Worm (Caenorhabditis elegans) whole organism, young adult: ENCODE measurements around the gene tif-1A.
"Not testable (repeated sequence)": the region's sequence is repeated elsewhere in the genome, so short reads cannot be mapped to it uniquely, and the experiment has no call there.

ENCODE experiments used
- B0336.3 ChIP-seq: fragments of 200-800 bp; sonication (Bioruptor generic); IDR thresholded peaks from 2 replicates; pipeline ENCODE4 v1.3.6; 2022; ENCODE audit warnings: missing genetic modification characterization, missing compliant biosample characterization
- D2030.7 ChIP-seq: fragments of 200-800 bp; sonication (Bioruptor generic); IDR thresholded peaks from 2 replicates; pipeline ENCODE4 v1.3.6; 2022; ENCODE audit warnings: missing genetic modification reagents, missing genetic modification characterization, missing compliant biosample characterization
- F37B4.10 ChIP-seq: fragments of 200-800 bp; sonication (Bioruptor generic); IDR thresholded peaks from 2 replicates; pipeline ENCODE4 v1.3.6; 2022; ENCODE audit warnings: missing genetic modification characterization, missing compliant biosample characterization
- F52B5.7 ChIP-seq: sonication (generic microtip); optimal IDR thresholded peaks from 2 replicates; lab custom pipeline; 2016; ENCODE audit warnings: mild to moderate bottlenecking, missing genetic modification characterization, missing compliant biosample characterization
- F55B11.4 ChIP-seq: sonication (generic microtip); optimal IDR thresholded peaks from 2 replicates; lab custom pipeline; 2016; ENCODE audit warnings: missing compliant biosample characterization, missing genetic modification characterization, borderline replicate concordance; ENCODE audit not compliant: insufficient read depth
- K12H6.12 ChIP-seq: fragments of 200-800 bp; sonication (Bioruptor generic); optimal IDR thresholded peaks from 2 replicates; lab custom pipeline; 2018; ENCODE audit warnings: mild to moderate bottlenecking, missing genetic modification characterization, missing compliant biosample characterization
- ZK185.1 ChIP-seq: sonication (generic microtip); optimal IDR thresholded peaks from 2 replicates; lab custom pipeline; 2016; ENCODE audit warnings: mild to moderate bottlenecking, missing genetic modification characterization, missing compliant biosample characterization; ENCODE audit not compliant: poor library complexity, severe bottlenecking
- aptf-3 ChIP-seq: fragments of 200-800 bp; sonication (Bioruptor generic); IDR thresholded peaks from 2 replicates; pipeline ENCODE4 v1.3.6; 2022; ENCODE audit warnings: missing genetic modification characterization, missing compliant biosample characterization
- attf-3 ChIP-seq: fragments of 200-800 bp; sonication (Bioruptor generic); conservative IDR thresholded peaks from 2 replicates; pipeline ENCODE4 v1.3.6; 2022; ENCODE audit warnings: missing genetic modification reagents, missing genetic modification characterization, missing compliant biosample characterization
- attf-5 ChIP-seq: fragments of 200-800 bp; sonication (Bioruptor generic); optimal IDR thresholded peaks from 2 replicates; lab custom pipeline; 2018; ENCODE audit warnings: mild to moderate bottlenecking, missing genetic modification characterization, missing compliant biosample characterization
- bed-2 ChIP-seq: fragments of 200-800 bp; sonication (Bioruptor generic); IDR thresholded peaks from 2 replicates; pipeline ENCODE4 v1.3.6; 2022; ENCODE audit warnings: missing genetic modification reagents, missing genetic modification characterization, missing compliant biosample characterization
- cebp-1 ChIP-seq, 2 experiments: fragments of 200-800 bp in 1 of 2; sonication (Bioruptor generic) in 1 of 2; sonication (generic microtip) in 1 of 2; IDR thresholded peaks in 1 of 2; optimal IDR thresholded peaks in 1 of 2; 2 replicates each; pipeline versions ENCODE4 v1.3.6 to Lab custom; 2017 to 2022; ENCODE audit warnings: missing compliant biosample characterization in 2 of 2, missing genetic modification characterization in 2 of 2, mild to moderate bottlenecking in 1 of 2, missing genetic modification reagents in 1 of 2, moderate library complexity in 1 of 2
- ceh-27 ChIP-seq: fragments of 200-800 bp; sonication (Bioruptor generic); optimal IDR thresholded peaks from 2 replicates; lab custom pipeline; 2018; ENCODE audit warnings: mild to moderate bottlenecking, missing genetic modification characterization, moderate library complexity, missing compliant biosample characterization
- ceh-58 ChIP-seq: fragments of 200-800 bp; sonication (Bioruptor generic); IDR thresholded peaks from 2 replicates; pipeline ENCODE4 v1.3.6; 2022; ENCODE audit warnings: missing genetic modification characterization, missing compliant biosample characterization
- ceh-79 ChIP-seq: sonication (generic microtip); optimal IDR thresholded peaks from 2 replicates; lab custom pipeline; 2017; ENCODE audit warnings: mild to moderate bottlenecking, missing genetic modification characterization, missing compliant biosample characterization
- chd-7 ChIP-seq: sonication (generic microtip); optimal IDR thresholded peaks from 2 replicates; lab custom pipeline; 2016; ENCODE audit warnings: mild to moderate bottlenecking, missing genetic modification characterization, moderate library complexity, missing compliant biosample characterization
- dpff-1 ChIP-seq: sonication (generic microtip); optimal IDR thresholded peaks from 2 replicates; lab custom pipeline; 2017; ENCODE audit warnings: mild to moderate bottlenecking, missing genetic modification characterization, missing compliant biosample characterization
- egl-44 ChIP-seq: fragments of 200-800 bp; sonication (Bioruptor generic); IDR thresholded peaks from 2 replicates; pipeline ENCODE4 v1.3.6; 2022; ENCODE audit warnings: missing genetic modification reagents, missing genetic modification characterization, missing compliant biosample characterization
- ets-4 ChIP-seq: fragments of 200-800 bp; sonication (Bioruptor generic); optimal IDR thresholded peaks from 2 replicates; lab custom pipeline; 2018; ENCODE audit warnings: mild to moderate bottlenecking, missing genetic modification characterization, missing compliant biosample characterization
- lin-40 ChIP-seq: sonication (generic microtip); optimal IDR thresholded peaks from 2 replicates; lab custom pipeline; 2016; ENCODE audit warnings: missing genetic modification characterization, mild to moderate bottlenecking, missing compliant biosample characterization, missing genotype, missing genetic modification reagents
- lsl-1 ChIP-seq: fragments of 200-800 bp; sonication (Bioruptor generic); optimal IDR thresholded peaks from 2 replicates; lab custom pipeline; 2018; ENCODE audit warnings: mild to moderate bottlenecking, missing genetic modification characterization, moderate library complexity, missing compliant biosample characterization
- lsy-27 ChIP-seq: sonication (generic microtip); optimal IDR thresholded peaks from 2 replicates; lab custom pipeline; 2017; ENCODE audit warnings: missing genetic modification characterization, mild to moderate bottlenecking, missing compliant biosample characterization, antibody characterized with exemption, missing genotype, borderline replicate concordance; ENCODE audit not compliant: insufficient read depth
- madf-6 ChIP-seq: fragments of 200-800 bp; sonication (Bioruptor generic); IDR thresholded peaks from 2 replicates; pipeline ENCODE4 v1.3.6; 2022; ENCODE audit warnings: missing genetic modification reagents, missing genetic modification characterization, missing compliant biosample characterization
- mcd-1 ChIP-seq: fragments of 200-800 bp; sonication (Bioruptor generic); IDR thresholded peaks from 2 replicates; pipeline ENCODE4 v1.3.6; 2022; ENCODE audit warnings: missing genetic modification reagents, missing genetic modification characterization, missing compliant biosample characterization
- mes-4 ChIP-seq: sonication (generic microtip); optimal IDR thresholded peaks from 2 replicates; lab custom pipeline; 2016; ENCODE audit warnings: missing genotype, missing genetic modification characterization, missing compliant biosample characterization
- nhr-179 ChIP-seq: sonication (generic microtip); optimal IDR thresholded peaks from 2 replicates; lab custom pipeline; 2016; ENCODE audit warnings: mild to moderate bottlenecking, missing genetic modification characterization, missing compliant biosample characterization
- rcor-1 ChIP-seq: fragments of 200-800 bp; sonication (Bioruptor generic); IDR thresholded peaks from 2 replicates; pipeline ENCODE4 v1.3.6; 2022; ENCODE audit warnings: missing genetic modification reagents, missing genetic modification characterization, missing compliant biosample characterization
- rec-8 ChIP-seq, 2 experiments: sonication (generic microtip); optimal IDR thresholded peaks; 2 replicates each; lab custom pipeline; 2016; ENCODE audit warnings: mild to moderate bottlenecking in 2 of 2, missing genetic modification characterization in 2 of 2, missing genetic modification reagents in 2 of 2, missing genotype in 2 of 2, missing biosample characterization in 1 of 2, missing compliant biosample characterization in 1 of 2, moderate library complexity in 1 of 2
- rpc-1 ChIP-seq, 2 experiments: fragments of 150-350 bp in 1 of 2; sonication (generic microtip) in 1 of 2; optimal IDR thresholded peaks; 2 replicates each; lab custom pipeline; 2014 to 2018; ENCODE audit warnings: missing biosample characterization in 1 of 2, missing genetic modification characterization in 1 of 2, missing genetic modification reagents in 1 of 2, missing genotype in 1 of 2
- snpc-1.1 ChIP-seq: sonication (generic microtip); optimal IDR thresholded peaks from 2 replicates; lab custom pipeline; 2017; ENCODE audit warnings: missing genetic modification characterization, mild to moderate bottlenecking, missing compliant biosample characterization, antibody characterized with exemption, moderate library complexity, missing genotype, missing genetic modification reagents; ENCODE audit not compliant: insufficient read depth
- snpc-4 ChIP-seq, 5 experiments: fragments of 150-350 bp in 1 of 5; sonication (generic microtip) in 4 of 5; optimal IDR thresholded peaks; 2 replicates each; lab custom pipeline; 2014 to 2018; ENCODE audit warnings: missing genetic modification characterization in 5 of 5, missing biosample characterization in 3 of 5, antibody characterized with exemption in 2 of 5, mild to moderate bottlenecking in 2 of 5, missing compliant biosample characterization in 2 of 5, missing genotype in 2 of 5, moderate library complexity in 2 of 5, missing genetic modification reagents in 1 of 5
- somi-1 ChIP-seq: fragments of 200-800 bp; sonication (Bioruptor generic); optimal IDR thresholded peaks from 2 replicates; lab custom pipeline; 2018; ENCODE audit warnings: mild to moderate bottlenecking, missing genetic modification characterization, missing compliant biosample characterization
- zim-3 ChIP-seq: sonication (generic microtip); optimal IDR thresholded peaks from 2 replicates; lab custom pipeline; 2017; ENCODE audit warnings: mild to moderate bottlenecking, missing genetic modification characterization, moderate library complexity, missing compliant biosample characterization
- ztf-25 ChIP-seq: fragments of 200-800 bp; sonication (Bioruptor generic); IDR thresholded peaks from 2 replicates; pipeline ENCODE4 v1.3.6; 2022; ENCODE audit warnings: missing genetic modification reagents, missing genetic modification characterization, missing compliant biosample characterization

Gene tif-1A

DNA sequence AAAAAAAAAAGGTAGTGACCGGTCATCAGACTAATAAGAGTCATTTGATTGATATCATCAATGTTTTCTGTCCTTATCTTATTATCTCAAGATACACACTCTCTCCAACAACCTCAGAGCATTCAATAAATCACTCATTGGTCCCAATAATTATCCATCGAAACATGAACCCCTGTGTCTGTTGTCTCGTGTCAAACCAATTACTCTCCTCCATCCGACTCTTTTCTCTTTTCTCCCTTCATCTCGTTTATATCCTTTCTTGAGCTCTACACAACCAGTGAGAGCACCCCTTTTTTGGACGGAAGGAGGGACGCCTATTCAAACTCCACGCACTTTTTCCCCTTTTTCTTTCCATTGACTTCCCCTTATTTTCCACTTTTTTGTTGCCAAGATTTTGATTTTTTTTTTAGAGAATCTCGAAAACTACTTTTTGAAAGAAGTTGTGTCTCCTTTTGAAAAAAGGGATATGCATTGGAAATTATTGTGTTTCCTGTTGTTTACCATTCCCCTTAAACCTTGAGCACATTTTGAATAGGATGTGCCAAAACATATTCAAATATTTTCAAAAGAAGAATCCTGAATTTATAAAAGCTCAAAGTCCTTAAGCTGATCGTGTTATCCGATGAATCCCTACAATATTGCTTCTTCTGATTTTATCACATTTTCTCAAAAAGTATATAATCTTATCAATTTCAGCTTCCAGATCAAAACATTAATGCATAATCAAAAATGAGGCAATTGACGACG, 1.7 kb upstream of the tif-1A start, which contains the start of gene pxd-1:
Gene pxd-1, plus strand, starts transcription at position 697 of the 747 bp plus-strand sequence.
- no peak for TF ChIP-seq cebp-1 (GFP tag; IDR thresholded peaks at IDR 0.05; lab: Robert Waterston, UW)
- peak; percentile 6 for TF ChIP-seq cebp-1 (tag; optimal IDR thresholded peaks at IDR 0.05; lab: Kevin White, UChicago)
- peak; percentile 13 for TF ChIP-seq somi-1 (GFP tag; lab: Kevin White, UChicago)
- TF ChIP-seq F52B5.7 (tag; lab: Kevin White, UChicago), result no peak
- TF ChIP-seq attf-5 (GFP tag; lab: Kevin White, UChicago), result peak; percentile 8

DNA sequence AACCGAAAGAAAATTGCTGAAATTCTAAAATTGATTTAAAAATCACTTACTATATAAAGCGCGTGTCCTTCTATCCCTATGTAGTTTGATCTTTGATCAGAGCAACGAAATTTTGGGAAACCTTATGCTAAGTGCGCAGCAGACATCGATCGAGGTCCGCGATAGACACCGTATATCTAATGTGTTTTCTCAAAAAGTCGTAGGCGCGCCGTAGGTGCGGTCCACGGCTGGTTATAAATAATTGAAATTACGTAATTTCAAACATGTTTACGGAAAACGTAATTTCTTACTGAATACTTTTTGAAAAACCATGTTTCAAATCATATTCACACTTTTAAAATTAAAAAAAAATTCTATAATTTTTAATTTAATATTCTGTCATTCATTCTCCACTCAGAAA, 2.5 kb downstream of the tif-1A start:
- not testable (repeated sequence) for TF ChIP-seq snpc-4 (GFP tag; optimal IDR thresholded peaks at IDR 0.05; lab: Kevin White, UChicago)
- peak in 3 of 4 experiments; percentile 16 to 78 (median 66) for TF ChIP-seq snpc-4 (tag; optimal IDR thresholded peaks at IDR 0.05; lab: Kevin White, UChicago)
- TF ChIP-seq snpc-1.1, result peak; percentile 9

DNA sequence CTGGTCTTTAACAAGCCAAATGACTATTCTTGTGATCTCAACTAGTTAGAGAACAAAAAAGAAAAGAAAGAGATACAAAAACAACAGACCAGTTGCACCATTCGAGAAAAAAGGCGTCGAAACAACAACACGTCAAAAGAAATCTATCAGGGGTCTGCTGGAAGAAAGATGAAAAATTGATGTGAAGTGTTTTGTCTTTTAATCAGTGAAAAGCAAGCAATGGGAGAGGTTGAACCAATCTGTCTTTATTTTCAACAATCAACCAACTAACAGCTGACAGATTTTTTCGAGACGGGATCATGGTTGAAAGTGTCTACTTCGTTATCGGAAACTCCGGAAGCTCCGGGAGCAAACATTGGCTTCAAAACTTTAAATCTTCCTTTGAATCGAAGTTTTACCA, 9.5 kb downstream of the tif-1A start:
- TF ChIP-seq F37B4.10 (GFP tag; lab: Robert Waterston, UW) (no peak), lsy-27 (tag; lab: Kevin White, UChicago) (no peak), rcor-1 (GFP tag; lab: Robert Waterston, UW) (no peak), attf-3 (no peak), nhr-179 (tag; lab: Kevin White, UChicago) (no peak), rec-8 (tag; optimal IDR thresholded peaks at IDR 0.05; lab: Kevin White, UChicago) (no peak), madf-6 (GFP tag; lab: Robert Waterston, UW) (no peak), zim-3 (tag; lab: Kevin White, UChicago) (no peak), ztf-25 (GFP tag; lab: Robert Waterston, UW) (no peak), ceh-27 (GFP tag; lab: Kevin White, UChicago) (no peak), rpc-1 (optimal IDR thresholded peaks at IDR 0.05; lab: Kevin White, UChicago) (no peak), rpc-1 (tag; optimal IDR thresholded peaks at IDR 0.05; lab: Kevin White, UChicago) (no peak), ceh-58 (GFP tag; lab: Robert Waterston, UW) (no peak), aptf-3 (GFP tag; lab: Robert Waterston, UW) (no peak), mes-4 (tag; lab: Kevin White, UChicago) (no peak), ceh-79 (no peak)

DNA sequence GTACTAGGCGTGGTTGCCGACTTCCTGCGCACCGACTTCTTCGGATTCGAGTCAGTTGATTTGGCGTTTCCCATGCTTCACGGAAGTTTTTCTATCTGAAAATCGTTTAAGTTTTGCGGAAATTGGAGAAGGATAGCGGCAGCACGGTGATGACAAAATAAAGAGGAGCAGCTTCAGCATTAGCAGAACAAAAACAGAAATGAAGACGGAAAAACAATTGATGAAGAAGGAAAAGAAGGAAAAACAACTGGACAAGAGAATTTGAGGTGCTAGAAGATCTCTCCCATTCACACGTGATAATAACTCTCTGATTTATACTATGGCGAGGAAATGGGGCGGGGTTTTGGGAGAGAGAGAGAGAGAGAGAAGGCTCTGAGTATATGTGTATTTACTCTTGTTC, 11.8 kb downstream of the tif-1A start, which contains the start of gene glb-11:
Gene glb-11, minus strand, starts transcription at position 101 of the 400 bp plus-strand sequence.
- TF ChIP-seq ZK185.1 (tag; lab: Kevin White, UChicago) (no peak), cebp-1 (GFP tag; IDR thresholded peaks at IDR 0.05; lab: Robert Waterston, UW) (no peak), cebp-1 (tag; optimal IDR thresholded peaks at IDR 0.05; lab: Kevin White, UChicago) (no peak), K12H6.12 (tag; lab: Kevin White, UChicago) (no peak), dpff-1 (tag; lab: Kevin White, UChicago) (no peak), mcd-1 (GFP tag; lab: Robert Waterston, UW) (no peak), B0336.3 (GFP tag; lab: Robert Waterston, UW) (no peak), lin-40 (tag; lab: Kevin White, UChicago) (no peak), ets-4 (GFP tag; lab: Kevin White, UChicago) (no peak), bed-2 (GFP tag; lab: Robert Waterston, UW) (no peak), F55B11.4 (tag; lab: Kevin White, UChicago) (no peak), madf-6 (GFP tag; lab: Robert Waterston, UW) (no peak), chd-7 (tag; lab: Kevin White, UChicago) (no peak), D2030.7 (no peak), lsl-1 (GFP tag; lab: Kevin White, UChicago) (no peak), egl-44 (GFP tag; lab: Robert Waterston, UW) (no peak)
- TF ChIP-seq, all 124 proteins: peak for 0
